Worm (Caenorhabditis elegans): ENCODE results near the gene Y49F6B.9.

DNA sequence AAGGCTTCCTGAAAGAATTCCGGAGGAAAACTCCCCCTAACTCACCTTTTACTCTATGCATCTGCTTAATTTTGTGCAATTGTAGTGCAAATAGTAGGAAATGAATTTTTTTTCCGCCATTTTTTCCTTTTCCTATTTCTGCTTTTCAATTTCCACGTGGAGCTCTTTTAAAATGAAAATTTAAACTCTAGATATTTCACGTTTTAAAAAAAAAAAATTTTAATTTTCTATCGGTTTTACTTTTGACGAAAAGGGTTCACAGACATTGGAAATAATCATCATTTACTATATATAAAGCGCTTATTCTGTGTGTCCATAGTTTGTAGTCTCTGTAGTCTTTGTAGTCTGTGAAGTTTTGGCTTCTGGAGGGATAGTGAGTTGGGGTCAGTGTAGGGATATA, 17.6 kb downstream of the Y49F6B.9 start, which contains the start of gene Y49F6B.8:
- TF ChIP-seq nhr-237 (tag; optimal IDR thresholded peaks at IDR 0.05) (no peak), pha-4 (tag; optimal IDR thresholded peaks at IDR 0.05) (no peak), lin-13 (tag; optimal IDR thresholded peaks at IDR 0.05) (no peak), unc-39 (tag; optimal IDR thresholded peaks at IDR 0.05) (no peak), nhr-76 (tag; optimal IDR thresholded peaks at IDR 0.05) (no peak), elt-1 (tag; optimal IDR thresholded peaks at IDR 0.05; ENCODE audit: borderline replicate concordance, insufficient read depth) (no peak), snpc-4 (tag; optimal IDR thresholded peaks at IDR 0.05) (no peak)
